Fruit fly (Drosophila melanogaster): ENCODE results near the gene Pgk.

Pgk gene

DNA sequence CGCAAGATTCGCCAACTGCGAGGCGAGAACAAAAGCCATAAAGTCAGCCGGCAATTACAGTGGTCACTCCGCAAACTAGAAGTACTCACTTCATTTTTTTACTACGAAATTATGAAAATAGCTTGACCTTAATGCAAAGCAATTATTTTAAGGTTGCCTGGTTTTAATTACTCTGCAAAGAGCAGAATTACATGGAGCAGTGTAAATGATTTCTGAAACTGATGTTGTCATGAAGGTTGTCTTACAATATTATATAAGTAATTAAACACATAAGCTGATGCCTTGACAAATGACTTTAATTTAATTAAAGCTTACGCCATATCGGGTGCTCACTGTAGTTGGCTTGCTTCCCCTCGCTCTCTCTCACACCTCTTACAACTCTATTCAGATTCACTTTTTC lies 18.7 kb downstream of the Pgk start (continued):
- peak; percentile 91 for TF ChIP-seq CG6808 (GFP tag; optimal IDR thresholded peaks at IDR 0.05)
- TF ChIP-seq cyc (GFP tag; optimal IDR thresholded peaks at IDR 0.05) = peak; percentile 70
- peak; percentile 81 for TF ChIP-seq CG8119 (GFP tag; IDR thresholded peaks at IDR 0.05)
- peak; percentile 68 for TF ChIP-seq Lpt (GFP tag; optimal IDR thresholded peaks at IDR 0.05)
- TF ChIP-seq pdm3 (GFP tag; optimal IDR thresholded peaks at IDR 0.05) = peak; percentile 83
- peak; percentile 76 for TF ChIP-seq CG6163 (GFP tag; IDR thresholded peaks at IDR 0.05)
- peak; percentile 88 for TF ChIP-seq fd59A (GFP tag; optimal IDR thresholded peaks at IDR 0.05)
- TF ChIP-seq Eip78C (GFP tag) = peak; percentile 94
- TF ChIP-seq CG34406 (GFP tag; optimal IDR thresholded peaks at IDR 0.05) = peak; percentile 66
- TF ChIP-seq topi (GFP tag; optimal IDR thresholded peaks at IDR 0.05) = peak; percentile 67
- TF ChIP-seq CG16779 (tag; optimal IDR thresholded peaks at IDR 0.05) = peak; percentile 48
- TF ChIP-seq spab (GFP tag; optimal IDR thresholded peaks at IDR 0.05) = peak; percentile 89
- peak; percentile 83 to 87 for TF ChIP-seq ss (GFP tag; optimal IDR thresholded peaks at IDR 0.05)
- peak; percentile 69 to 79 for TF ChIP-seq salr (GFP tag; optimal IDR thresholded peaks at IDR 0.05)
- TF ChIP-seq CG6792 (GFP tag; optimal IDR thresholded peaks at IDR 0.05) = peak; percentile 76
- TF ChIP-seq CG11902 (GFP tag; optimal IDR thresholded peaks at IDR 0.05) = peak; percentile 67
- TF ChIP-seq CG32006 (GFP tag; optimal IDR thresholded peaks at IDR 0.05) = peak; percentile 86
- TF ChIP-seq CG11294 (GFP tag; IDR thresholded peaks at IDR 0.05) = peak; percentile 72
- peak; percentile 48 for TF ChIP-seq CG8632 (GFP tag; optimal IDR thresholded peaks at IDR 0.05)
- peak; percentile 59 for TF ChIP-seq CG4318 (GFP tag; optimal IDR thresholded peaks at IDR 0.05)
- no peak for TF ChIP-seq CG6854 (GFP tag; optimal IDR thresholded peaks at IDR 0.05)
- TF ChIP-seq Hr38 (GFP tag; optimal IDR thresholded peaks at IDR 0.05) = no peak
- TF ChIP-seq Blimp-1 (GFP tag; optimal IDR thresholded peaks at IDR 0.05) = peak; percentile 31

DNA sequence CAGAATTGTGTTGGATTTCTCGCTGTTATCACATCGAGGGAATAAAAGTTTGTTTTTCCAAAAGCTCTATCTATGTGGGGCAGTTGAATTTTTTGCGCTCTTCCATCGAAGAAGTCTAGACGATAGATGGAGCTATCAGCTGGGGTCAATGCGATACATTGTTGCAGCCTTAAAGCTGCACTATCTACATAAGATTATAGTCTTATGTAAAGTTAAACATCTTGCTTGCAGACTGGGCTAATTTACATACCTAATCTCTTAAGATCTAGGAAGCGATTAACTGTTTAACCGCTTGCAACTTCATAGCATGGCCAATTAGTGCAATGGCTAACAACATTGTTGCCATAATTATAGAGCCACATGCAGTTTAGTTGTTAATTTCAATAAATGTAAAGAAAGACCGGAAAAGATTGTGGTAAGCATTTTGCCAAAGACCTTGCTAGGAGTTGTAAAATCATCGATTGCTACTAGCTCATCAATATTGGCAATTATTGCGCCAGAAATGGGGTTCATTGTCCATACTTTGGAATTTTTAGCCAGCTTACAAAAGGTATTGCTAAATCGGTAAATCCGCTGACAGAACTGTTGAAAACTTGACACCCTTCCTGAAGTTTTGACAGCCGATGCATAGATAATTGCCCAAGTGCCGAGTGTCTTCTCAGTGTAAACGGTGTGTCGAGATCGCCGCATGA lies 20.6 kb downstream of the Pgk start:
- TF ChIP-seq dsx (GFP tag; optimal IDR thresholded peaks at IDR 0.05; ENCODE audit: poor library complexity, severe bottlenecking) (peak; percentile 48), CG6276 (GFP tag; optimal IDR thresholded peaks at IDR 0.05) (no peak)

DNA sequence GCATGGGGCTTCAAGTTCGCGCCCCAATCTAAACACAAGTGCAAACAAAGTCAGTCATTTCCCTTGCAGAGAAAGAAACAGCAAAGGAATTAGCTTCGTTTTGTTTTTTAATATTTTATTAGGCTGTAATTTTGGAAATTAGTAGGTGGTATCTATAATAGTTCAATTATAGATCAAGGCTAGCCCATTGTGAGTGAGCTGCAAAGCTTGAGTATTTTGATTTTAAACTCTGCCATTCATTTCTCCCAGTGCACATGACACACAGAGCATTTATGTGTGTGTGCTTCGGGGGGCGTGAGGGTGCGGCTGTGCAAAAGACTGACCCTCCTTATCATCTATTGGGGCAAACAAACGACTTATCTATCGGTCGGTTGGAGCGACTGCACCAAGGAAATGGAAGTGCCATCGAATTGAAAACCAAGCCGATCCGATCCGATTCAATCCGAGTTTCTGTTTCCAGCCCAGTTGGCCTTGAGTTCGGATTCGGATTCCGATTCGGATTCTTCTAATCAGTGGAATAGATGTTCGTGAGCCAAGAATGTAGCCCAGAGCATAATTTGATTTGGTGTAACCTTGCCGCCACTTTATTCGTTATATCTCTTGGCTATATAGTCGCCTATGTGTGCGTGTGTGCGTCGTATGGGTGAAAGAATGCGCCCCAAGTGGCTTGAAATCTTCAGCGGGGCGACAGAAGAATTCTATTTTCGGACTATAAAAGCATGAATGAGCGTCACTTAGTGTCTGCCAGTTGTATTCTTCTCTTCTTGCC lies 21.3 kb downstream of the Pgk start:
- no peak for TF ChIP-seq CG6854 (GFP tag; optimal IDR thresholded peaks at IDR 0.05)
- TF ChIP-seq Hr4 (GFP tag; optimal IDR thresholded peaks at IDR 0.05) = peak; percentile 73
- peak; percentile 53; the same call in 1 of the 3 replicates for TF ChIP-seq CG6163 (GFP tag; IDR thresholded peaks at IDR 0.05)
- TF ChIP-seq CG3032 (tag; optimal IDR thresholded peaks at IDR 0.05) = no peak
- TF ChIP-seq svp (GFP tag) = peak; percentile 75
- TF ChIP-seq OdsH (GFP tag; optimal IDR thresholded peaks at IDR 0.05) = peak; percentile 15
- no peak for TF ChIP-seq dac (GFP tag; optimal IDR thresholded peaks at IDR 0.05)
- TF ChIP-seq CG3919 (GFP tag; optimal IDR thresholded peaks at IDR 0.05) = peak; percentile 4
- TF ChIP-seq eg (GFP tag; IDR thresholded peaks at IDR 0.05) = peak; percentile 71
- TF ChIP-seq CG11762 (GFP tag; optimal IDR thresholded peaks at IDR 0.05; ENCODE audit: insufficient read depth) = no peak
- TF ChIP-seq CG4318 (GFP tag; optimal IDR thresholded peaks at IDR 0.05) = peak; percentile 21
- TF ChIP-seq CG34406 (GFP tag; optimal IDR thresholded peaks at IDR 0.05) = no peak
- no peak for TF ChIP-seq CG9139 (GFP tag; optimal IDR thresholded peaks at IDR 0.05)
- peak; percentile 47 for TF ChIP-seq CG15336 (GFP tag; IDR thresholded peaks at IDR 0.05)
- TF ChIP-seq pdm3 (GFP tag; optimal IDR thresholded peaks at IDR 0.05) = peak; percentile 21
- TF ChIP-seq Gug (GFP tag; IDR thresholded peaks at IDR 0.05) = peak; percentile 57; the same call in 1 of the 2 replicates
- TF ChIP-seq CG6808 (GFP tag; optimal IDR thresholded peaks at IDR 0.05) = no peak
- TF ChIP-seq CG11294 (GFP tag; IDR thresholded peaks at IDR 0.05) = peak; percentile 53; the same call in 1 of the 2 replicates
- peak; percentile 72 for TF ChIP-seq CG32006 (GFP tag; optimal IDR thresholded peaks at IDR 0.05)
- peak; percentile 52 for TF ChIP-seq CG8119 (GFP tag; IDR thresholded peaks at IDR 0.05)
- TF ChIP-seq achi (GFP tag; optimal IDR thresholded peaks at IDR 0.05) = no peak
- peak; percentile 40 for TF ChIP-seq acj6 (GFP tag; optimal IDR thresholded peaks at IDR 0.05)
- no peak for TF ChIP-seq Lpt (GFP tag; optimal IDR thresholded peaks at IDR 0.05)
- peak; percentile 14 for TF ChIP-seq fkh (GFP tag; optimal IDR thresholded peaks at IDR 0.05)
- peak; percentile 24 for TF ChIP-seq Sox14 (GFP tag; optimal IDR thresholded peaks at IDR 0.05)
- peak; percentile 3 for TF ChIP-seq lz (GFP tag; optimal IDR thresholded peaks at IDR 0.05)
- no peak for TF ChIP-seq Hr39 (GFP tag; optimal IDR thresholded peaks at IDR 0.05)
- peak; percentile 53 for TF ChIP-seq Eip78C (GFP tag)
- TF ChIP-seq Eip93F (GFP tag; optimal IDR thresholded peaks at IDR 0.05) = no peak
- peak; percentile 46 for TF ChIP-seq CG6276 (GFP tag; optimal IDR thresholded peaks at IDR 0.05)
- no peak for TF ChIP-seq Ets21C (GFP tag; optimal IDR thresholded peaks at IDR 0.05)

Measured in whole organism, prepupa.